Worm (Caenorhabditis elegans): ENCODE measurements around the gene Y48A6B.8.

DNA sequence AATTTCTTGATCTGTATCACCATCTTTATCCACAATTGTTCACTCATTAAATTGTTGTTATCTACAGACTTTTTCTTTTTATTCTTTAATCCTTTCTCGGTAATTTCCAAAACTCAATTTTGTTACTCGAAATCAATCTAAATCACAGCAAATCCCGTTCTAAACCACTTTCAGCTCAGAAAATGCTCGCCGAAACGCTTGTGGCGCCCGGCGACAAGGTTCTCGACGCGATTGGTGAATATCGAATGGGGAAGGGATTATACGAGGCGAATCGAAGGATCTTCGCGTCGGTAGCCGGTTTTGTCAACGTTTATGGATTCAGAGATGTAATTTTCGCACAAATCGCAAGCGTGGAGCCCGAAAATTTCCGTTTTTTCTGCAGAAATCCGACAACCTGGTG lies 20.4 kb downstream of the Y48A6B.8 start, which contains the start of gene exos-1:
- TF ChIP-seq fos-1 (tag; optimal IDR thresholded peaks at IDR 0.05) (no peak), snpc-4 (tag; optimal IDR thresholded peaks at IDR 0.05) (no peak)

Data from whole organism, L2 larva.